Worm (Caenorhabditis elegans): Measurements from ENCODE around the gene rga-3.

DNA sequence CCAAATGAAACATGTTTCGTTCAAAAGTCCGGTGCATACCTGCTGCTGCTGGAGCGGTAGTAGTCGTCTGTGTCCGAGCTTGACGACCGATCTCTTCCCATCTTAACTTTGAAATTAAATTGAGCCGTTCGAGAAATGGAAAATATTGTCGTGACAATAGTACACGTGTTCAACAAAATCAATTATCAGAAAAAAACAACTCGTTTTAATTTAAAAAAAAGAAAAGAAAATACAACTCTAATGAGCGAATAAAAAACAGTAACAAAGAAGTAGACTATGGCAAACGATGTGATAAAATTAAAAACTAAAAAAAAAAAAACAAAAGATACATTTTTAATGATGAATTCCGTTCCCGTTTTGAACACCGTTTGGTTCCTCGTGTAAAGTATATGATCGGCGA lies 35.2 kb upstream of the rga-3 start, which contains the start of gene prp-39:
- TF ChIP-seq tab-1 (GFP tag; IDR thresholded peaks at IDR 0.05) (no peak), flt-1 (GFP tag; IDR thresholded peaks at IDR 0.05) (no peak), cog-1 (tag; optimal IDR thresholded peaks at IDR 0.05) (no peak), med-1 (GFP tag; optimal IDR thresholded peaks at IDR 0.05; ENCODE audit: insufficient read depth) (no peak)

Measured in whole organism, midembryonic.